Worm (Caenorhabditis elegans) whole organism, L2 larva: ENCODE results near the gene W06F12.2.

Source experiments
- ZK546.5 ChIP-seq: sonication (generic microtip); optimal IDR thresholded peaks from 2 replicates; lab custom pipeline; 2017; ENCODE audit warnings: missing biosample characterization, missing genetic modification characterization
- aly-2 ChIP-seq: fragments of 150-350 bp; optimal IDR thresholded peaks from 2 replicates; lab custom pipeline; 2014; ENCODE audit warnings: missing biosample characterization, missing genetic modification characterization
- ama-1 ChIP-seq: fragments of 150-350 bp; optimal IDR thresholded peaks from 2 replicates; lab custom pipeline; 2018; ENCODE audit warnings: inconsistent platforms
- dmd-4 ChIP-seq: sonication (generic microtip); optimal IDR thresholded peaks from 2 replicates; lab custom pipeline; 2017; ENCODE audit warnings: missing biosample characterization, missing genetic modification characterization
- elt-1 ChIP-seq: fragments of 150-350 bp; optimal IDR thresholded peaks from 2 replicates; lab custom pipeline; 2014; ENCODE audit warnings: missing biosample characterization, missing genetic modification characterization
- elt-3 ChIP-seq: sonication (generic microtip); optimal IDR thresholded peaks from 2 replicates; lab custom pipeline; 2017; ENCODE audit warnings: missing biosample characterization, missing genetic modification characterization
- lin-13 ChIP-seq: fragments of 150-350 bp; optimal IDR thresholded peaks from 2 replicates; lab custom pipeline; 2014; ENCODE audit warnings: missing biosample characterization, missing genetic modification reagents, missing genetic modification characterization
- lsy-2 ChIP-seq, 2 experiments: fragments of 150-350 bp in 1 of 2; sonication (generic microtip) in 1 of 2; optimal IDR thresholded peaks; 2 replicates each; lab custom pipeline; 2014 to 2017; ENCODE audit warnings: missing biosample characterization in 2 of 2, missing genetic modification characterization in 2 of 2
- mdl-1 ChIP-seq, 2 experiments: fragments of 150-350 bp in 1 of 2; sonication (generic microtip) in 1 of 2; optimal IDR thresholded peaks; 2 replicates each; lab custom pipeline; 2017; ENCODE audit warnings: missing biosample characterization in 2 of 2, missing genetic modification characterization in 2 of 2
- nhr-11 ChIP-seq: fragments of 150-350 bp; optimal IDR thresholded peaks from 2 replicates; lab custom pipeline; 2014; ENCODE audit warnings: missing biosample characterization, missing genetic modification characterization
- nhr-12 ChIP-seq: fragments of 150-350 bp; optimal IDR thresholded peaks from 2 replicates; lab custom pipeline; 2014; ENCODE audit warnings: missing biosample characterization, missing genetic modification characterization
- unc-55 ChIP-seq: fragments of 150-350 bp; sonication (generic microtip); optimal IDR thresholded peaks from 3 replicates; lab custom pipeline; 2014; ENCODE audit warnings: missing biosample characterization, missing genetic modification reagents, missing genetic modification characterization
- unc-62 ChIP-seq: fragments of 150-350 bp; optimal IDR thresholded peaks from 2 replicates; lab custom pipeline; 2014; ENCODE audit warnings: missing biosample characterization, missing genetic modification reagents, missing genetic modification characterization

DNA sequence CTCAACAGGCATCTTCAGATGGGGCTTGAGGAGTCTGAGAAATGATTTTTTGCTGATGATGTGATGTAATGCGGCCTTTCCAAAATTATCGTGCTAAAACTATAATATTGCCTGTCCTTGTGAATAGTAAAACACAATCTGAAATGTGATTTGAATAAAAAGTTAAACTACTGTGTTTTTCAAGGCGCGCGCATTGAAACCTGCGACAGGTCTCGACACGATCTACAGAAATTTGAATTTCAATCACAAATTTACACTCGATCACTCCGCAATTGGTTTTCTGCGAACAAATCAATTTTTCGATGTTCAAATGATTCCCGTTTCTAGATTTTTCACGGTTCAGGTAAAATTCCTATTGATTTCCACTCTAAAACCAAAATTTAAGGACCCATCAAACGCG lies 24.2 kb upstream of the W06F12.2 start, which contains the start of gene toca-2:
- TF ChIP-seq lin-13 (GFP tag; lab: Kevin White, UChicago): no peak
- TF ChIP-seq elt-1 (tag; lab: Kevin White, UChicago): no peak
- no peak for TF ChIP-seq unc-62 (GFP tag; lab: Kevin White, UChicago)
- TF ChIP-seq lsy-2 (tag; optimal IDR thresholded peaks at IDR 0.05; lab: Kevin White, UChicago): no peak
- no peak for TF ChIP-seq nhr-11
- TF ChIP-seq dmd-4 (tag; lab: Kevin White, UChicago): no peak
- no peak for TF ChIP-seq mdl-1 (tag; optimal IDR thresholded peaks at IDR 0.05; lab: Kevin White, UChicago)
- TF ChIP-seq ZK546.5 (tag; lab: Kevin White, UChicago): no peak
- TF ChIP-seq aly-2 (tag; lab: Kevin White, UChicago): no peak
- no peak for TF ChIP-seq ama-1 (lab: Kevin White, UChicago)
- TF ChIP-seq elt-3 (tag; lab: Kevin White, UChicago): no peak
- no peak for TF ChIP-seq unc-55 (GFP tag; lab: Kevin White, UChicago)
- TF ChIP-seq nhr-12 (tag; lab: Kevin White, UChicago): no peak
